Worm (Caenorhabditis elegans): ENCODE results near the gene B0432.9.
"Not testable (repeated sequence)": the region's sequence is repeated elsewhere in the genome, so short reads cannot be mapped to it uniquely, and the experiment has no call there.

Gene B0432.9

ce11 chrII:283594-283993 lies at the start of gene B0432.9:
Gene B0432.9, minus strand, starts transcription at chrII:283694.
- TF ChIP-seq W03F9.2 (tag; optimal IDR thresholded peaks at IDR 0.05) (no peak), dao-5 (tag; optimal IDR thresholded peaks at IDR 0.05) (no peak), him-1 (tag; optimal IDR thresholded peaks at IDR 0.05) (no peak)

ce11 chrII:332419-332818 lies 48.9 kb upstream of the B0432.9 start, which contains the start of gene cbn-1:
Gene cbn-1, minus strand, starts transcription at chrII:332519.
- TF ChIP-seq him-1 (tag; optimal IDR thresholded peaks at IDR 0.05) (no peak), dao-5 (tag; optimal IDR thresholded peaks at IDR 0.05) (no peak), W03F9.2 (tag; optimal IDR thresholded peaks at IDR 0.05) (no peak)

- TF ChIP-seq W03F9.2 (tag; optimal IDR thresholded peaks at IDR 0.05) (no peak), dao-5 (tag; optimal IDR thresholded peaks at IDR 0.05) (no peak), him-1 (tag; optimal IDR thresholded peaks at IDR 0.05) (no peak)
Observed at ce11 chrII:325639-326350, 42.3 kb upstream of the B0432.9 start, which contains the start of gene sgcb-1. Gene sgcb-1, plus strand, starts transcription at chrII:326300.

- TF ChIP-seq him-1 (tag; optimal IDR thresholded peaks at IDR 0.05) = no peak
- TF ChIP-seq W03F9.2 (tag; optimal IDR thresholded peaks at IDR 0.05) = no peak
- no peak for TF ChIP-seq dao-5 (tag; optimal IDR thresholded peaks at IDR 0.05)
Observed at ce11 chrII:323048-323776, 39.7 kb upstream of the B0432.9 start, which contains the start of gene K01A2.10. Gene K01A2.10, minus strand, starts transcription at chrII:323098.

- TF ChIP-seq dao-5 (tag; optimal IDR thresholded peaks at IDR 0.05) = no peak
- TF ChIP-seq him-1 (tag; optimal IDR thresholded peaks at IDR 0.05) = no peak
- no peak for TF ChIP-seq W03F9.2 (tag; optimal IDR thresholded peaks at IDR 0.05)
Observed at ce11 chrII:321183-321582, 37.7 kb upstream of the B0432.9 start.

- no peak for TF ChIP-seq W03F9.2 (tag; optimal IDR thresholded peaks at IDR 0.05)
- no peak for TF ChIP-seq him-1 (tag; optimal IDR thresholded peaks at IDR 0.05)
- no peak for TF ChIP-seq dao-5 (tag; optimal IDR thresholded peaks at IDR 0.05)
Observed at ce11 chrII:320783-321182, 37.3 kb upstream of the B0432.9 start.

- TF ChIP-seq dao-5 (tag; optimal IDR thresholded peaks at IDR 0.05) = no peak
- no peak for TF ChIP-seq him-1 (tag; optimal IDR thresholded peaks at IDR 0.05)
- no peak for TF ChIP-seq W03F9.2 (tag; optimal IDR thresholded peaks at IDR 0.05)
Observed at ce11 chrII:319459-319858, 36.0 kb upstream of the B0432.9 start, which contains the start of gene far-7. Gene far-7, plus strand, starts transcription at chrII:319789.

ce11 chrII:313540-313939 lies 30.0 kb upstream of the B0432.9 start:
- TF ChIP-seq dao-5 (tag; optimal IDR thresholded peaks at IDR 0.05) (no peak), him-1 (tag; optimal IDR thresholded peaks at IDR 0.05) (no peak), W03F9.2 (tag; optimal IDR thresholded peaks at IDR 0.05) (no peak)

ce11 chrII:312110-312509 lies 28.6 kb upstream of the B0432.9 start, which contains the start of gene mps-2:
Gene mps-2, minus strand, starts transcription at chrII:312210.
- not testable (repeated sequence) for TF ChIP-seq dao-5, him-1, W03F9.2 (tag; optimal IDR thresholded peaks at IDR 0.05)

ce11 chrII:307154-307553 lies 23.7 kb upstream of the B0432.9 start, which contains the start of gene K01A2.4:
Gene K01A2.4, plus strand, starts transcription at chrII:307454.
- TF ChIP-seq him-1 (tag; optimal IDR thresholded peaks at IDR 0.05) (no peak), W03F9.2 (tag; optimal IDR thresholded peaks at IDR 0.05) (no peak), dao-5 (tag; optimal IDR thresholded peaks at IDR 0.05) (no peak)

- TF ChIP-seq W03F9.2 (tag; optimal IDR thresholded peaks at IDR 0.05) (no peak), dao-5 (tag; optimal IDR thresholded peaks at IDR 0.05) (no peak), him-1 (tag; optimal IDR thresholded peaks at IDR 0.05) (no peak)
Observed at ce11 chrII:305645-306044, 22.2 kb upstream of the B0432.9 start, which contains the start of gene col-69. Gene col-69, minus strand, starts transcription at chrII:305745.

ce11 chrII:303927-304711 lies 20.6 kb upstream of the B0432.9 start:
- TF ChIP-seq dao-5 (tag; optimal IDR thresholded peaks at IDR 0.05) = no peak
- no peak for TF ChIP-seq him-1 (tag; optimal IDR thresholded peaks at IDR 0.05)

Measured in whole organism, L4/young adult.